Worm (Caenorhabditis elegans): Measurements from ENCODE around the gene aly-1.

aly-1 gene

DNA sequence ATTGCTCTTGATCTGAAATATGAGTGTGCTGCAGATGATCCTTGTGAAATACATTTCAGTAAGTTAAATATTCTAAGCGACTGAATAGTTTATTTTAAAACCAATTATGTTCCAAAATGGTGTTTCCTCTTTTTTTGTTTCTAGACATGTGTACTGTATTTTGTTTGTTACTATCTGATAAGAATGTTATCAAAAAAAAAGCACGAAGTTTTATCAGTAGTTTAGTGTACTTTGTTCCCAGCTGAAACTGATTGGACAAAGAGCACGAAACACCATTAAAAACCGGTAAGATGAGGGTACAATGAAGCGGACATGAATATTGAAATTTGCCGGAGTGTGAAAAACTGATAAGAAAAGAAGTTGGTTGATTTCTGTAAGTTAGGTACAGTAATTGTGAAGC, 38.5 kb upstream of the aly-1 start (continued):
- no peak for TF ChIP-seq daf-19 (GFP tag; conservative IDR thresholded peaks at IDR 0.05)
- no peak for TF ChIP-seq spr-3 (GFP tag; optimal IDR thresholded peaks at IDR 0.05)
- peak; percentile 24 for TF ChIP-seq T20F7.1 (GFP tag; optimal IDR thresholded peaks at IDR 0.05)
- peak; percentile 40 for TF ChIP-seq aha-1 (tag)
- TF ChIP-seq zfp-3 (GFP tag; conservative IDR thresholded peaks at IDR 0.05) = no peak
- TF ChIP-seq lin-15B (tag; optimal IDR thresholded peaks at IDR 0.05) = no peak
- TF ChIP-seq nhr-42 (GFP tag; IDR thresholded peaks at IDR 0.05) = no peak
- no peak for TF ChIP-seq unc-62 (GFP tag; optimal IDR thresholded peaks at IDR 0.05 in 1 of 2)
- no peak for TF ChIP-seq unc-62 (tag; optimal IDR thresholded peaks at IDR 0.05)

DNA sequence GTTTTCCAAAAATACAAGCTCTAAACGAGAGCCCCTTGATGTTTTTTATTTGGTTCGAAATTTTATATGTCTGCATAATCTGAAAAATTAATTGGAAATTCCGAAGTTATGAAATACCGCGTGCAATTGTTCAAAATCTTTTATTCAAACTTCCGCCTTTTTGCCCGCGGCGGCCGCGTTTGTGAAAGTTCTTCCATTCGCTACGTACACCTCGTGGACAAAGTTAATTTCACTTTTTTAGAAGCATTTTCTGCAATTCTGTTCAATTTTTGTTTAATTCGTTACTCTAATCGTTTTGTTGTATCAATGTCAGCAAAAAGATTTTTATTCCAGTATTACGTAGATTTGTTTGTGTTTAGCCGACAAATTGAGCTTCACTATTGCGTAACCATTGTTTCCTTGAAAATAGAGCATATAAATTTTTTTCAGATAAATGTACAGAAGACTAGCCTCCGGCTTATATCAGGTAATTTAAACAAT, 34.4 kb upstream of the aly-1 start, which contains the start of gene mppb-1:
TSS of gene mppb-1 (plus strand) at position 430 of the 480 bp plus-strand sequence.
- TF ChIP-seq lin-39 (tag; optimal IDR thresholded peaks at IDR 0.05) = no peak
- TF ChIP-seq duxl-1 (tag; optimal IDR thresholded peaks at IDR 0.05; ENCODE audit: poor library complexity) = peak; percentile 85
- no peak for TF ChIP-seq daf-8 (GFP tag; IDR thresholded peaks at IDR 0.05)
- TF ChIP-seq mxl-2 (GFP tag; conservative IDR thresholded peaks at IDR 0.05) = no peak
- no peak for TF ChIP-seq nhr-77 (tag; optimal IDR thresholded peaks at IDR 0.05)
- TF ChIP-seq ceh-44 (GFP tag; IDR thresholded peaks at IDR 0.05) = peak; percentile 84
- TF ChIP-seq ceh-32 (tag; optimal IDR thresholded peaks at IDR 0.05; ENCODE audit: poor library complexity) = no peak
- TF ChIP-seq lin-13 (GFP tag; optimal IDR thresholded peaks at IDR 0.05) = no peak
- TF ChIP-seq mdt-29 (GFP tag; IDR thresholded peaks at IDR 0.05) = 0 out of 2 replicates have a peak, but pooled peaks have one; percentile 40
- no peak for TF ChIP-seq egl-27 (tag; optimal IDR thresholded peaks at IDR 0.05)
- no peak for TF ChIP-seq ces-1 (GFP tag; optimal IDR thresholded peaks at IDR 0.05)
- 0 out of 2 replicates have a peak, but pooled peaks have one; percentile 52 for TF ChIP-seq php-3 (GFP tag; IDR thresholded peaks at IDR 0.05)
- peak; percentile 50 for TF ChIP-seq hlh-11 (tag; optimal IDR thresholded peaks at IDR 0.05)
- no peak for TF ChIP-seq nhr-48 (tag; optimal IDR thresholded peaks at IDR 0.05)
- TF ChIP-seq T26A8.4 (GFP tag; IDR thresholded peaks at IDR 0.05) = peak; percentile 50; the same call in 1 of the 2 replicates
- TF ChIP-seq unc-39 (tag; optimal IDR thresholded peaks at IDR 0.05) = no peak
- no peak for TF ChIP-seq F44E2.7 (GFP tag; IDR thresholded peaks at IDR 0.05)
- TF ChIP-seq dpl-1 (GFP tag; optimal IDR thresholded peaks at IDR 0.05) = peak; percentile 97
- TF ChIP-seq snpc-1.2 (GFP tag; IDR thresholded peaks at IDR 0.05) = peak; percentile 56; the same call in 1 of the 2 replicates
- no peak for TF ChIP-seq nhr-41 (GFP tag; IDR thresholded peaks at IDR 0.05)
- peak; percentile 55 for TF ChIP-seq nhr-28 (tag; optimal IDR thresholded peaks at IDR 0.05)
- peak; percentile 38 for TF ChIP-seq ztf-7 (tag; optimal IDR thresholded peaks at IDR 0.05)
- peak; percentile 94 for TF ChIP-seq ZK337.2 (GFP tag; IDR thresholded peaks at IDR 0.05)
- no peak for TF ChIP-seq nhr-11 (tag; optimal IDR thresholded peaks at IDR 0.05)
- TF ChIP-seq set-16 (GFP tag; IDR thresholded peaks at IDR 0.05) = no peak
- TF ChIP-seq mes-2 (tag; optimal IDR thresholded peaks at IDR 0.05; ENCODE audit: poor library complexity, severe bottlenecking) = peak; percentile 100
- TF ChIP-seq F37D6.2 (tag; optimal IDR thresholded peaks at IDR 0.05) = peak; percentile 31
- TF ChIP-seq pqm-1 (tag; optimal IDR thresholded peaks at IDR 0.05) = no peak
- no peak for TF ChIP-seq lin-1 (GFP tag; IDR thresholded peaks at IDR 0.05)
- TF ChIP-seq zfp-3 (GFP tag; conservative IDR thresholded peaks at IDR 0.05) = peak; percentile 70; the same call in 1 of the 2 replicates
- TF ChIP-seq gei-8 (GFP tag; optimal IDR thresholded peaks at IDR 0.05) = no peak
- no peak for TF ChIP-seq skn-1 (tag; optimal IDR thresholded peaks at IDR 0.05)
- TF ChIP-seq egl-43 (GFP tag; IDR thresholded peaks at IDR 0.05) = no peak
- 0 out of 2 replicates have a peak, but pooled peaks have one; percentile 53 for TF ChIP-seq tra-1 (GFP tag; IDR thresholded peaks at IDR 0.05)
- TF ChIP-seq nhr-10 (tag; optimal IDR thresholded peaks at IDR 0.05) = no peak
- TF ChIP-seq daf-19 (GFP tag; conservative IDR thresholded peaks at IDR 0.05) = no peak
- no peak for TF ChIP-seq nhr-76 (tag; optimal IDR thresholded peaks at IDR 0.05)
- peak in 1 of 2 experiments; percentile 87 for TF ChIP-seq lsy-2 (tag; optimal IDR thresholded peaks at IDR 0.05)
- peak; percentile 52 for TF ChIP-seq sdz-12 (GFP tag; optimal IDR thresholded peaks at IDR 0.05)
- TF ChIP-seq arid-1 (GFP tag; conservative IDR thresholded peaks at IDR 0.05) = no peak
- no peak for TF ChIP-seq lir-3 (tag; optimal IDR thresholded peaks at IDR 0.05)
- TF ChIP-seq mep-1 (tag; optimal IDR thresholded peaks at IDR 0.05) = no peak
- peak; percentile 71 for TF ChIP-seq lin-38 (GFP tag; IDR thresholded peaks at IDR 0.05)
- TF ChIP-seq fos-1 (tag; optimal IDR thresholded peaks at IDR 0.05) = no peak

Data from whole organism, L4 larva.